Worm (Caenorhabditis elegans) whole organism, L4 larva: ENCODE results near the gene Y51A2A.6.

Experiments used
- F44E2.7 ChIP-seq: fragments of 200-800 bp; sonication (Bioruptor generic); IDR thresholded peaks from 2 replicates; pipeline ENCODE4 v2.1.2; 2022; ENCODE audit warnings: missing genetic modification characterization, missing compliant biosample characterization
- F49E8.2 ChIP-seq: sonication (generic microtip); optimal IDR thresholded peaks from 2 replicates; lab custom pipeline; 2016; ENCODE audit warnings: missing compliant biosample characterization, mild to moderate bottlenecking, missing genetic modification characterization, borderline replicate concordance
- R02D3.7 ChIP-seq: fragments of 150-350 bp; sonication (generic microtip); optimal IDR thresholded peaks from 3 replicates; lab custom pipeline; 2014; ENCODE audit warnings: missing biosample characterization, missing genetic modification characterization
- T26A8.4 ChIP-seq: fragments of 200-800 bp; sonication (Bioruptor generic); IDR thresholded peaks from 2 replicates; pipeline ENCODE4 v1.3.6; 2022; ENCODE audit warnings: missing genetic modification characterization, missing compliant biosample characterization
- Y5F2A.4 ChIP-seq: fragments of 200-800 bp; sonication (Bioruptor generic); optimal IDR thresholded peaks from 2 replicates; lab custom pipeline; 2018; ENCODE audit warnings: mild to moderate bottlenecking, missing genetic modification characterization, missing compliant biosample characterization
- ZK337.2 ChIP-seq: fragments of 200-800 bp; sonication (Bioruptor generic); IDR thresholded peaks from 2 replicates; pipeline ENCODE4 v1.3.6; 2022; ENCODE audit warnings: missing genetic modification reagents, missing genetic modification characterization, missing compliant biosample characterization
- aha-1 ChIP-seq: fragments of 150-350 bp; peaks from one replicate; lab custom pipeline; 2014; ENCODE audit warnings: missing biosample characterization, missing genetic modification characterization
- ama-1 ChIP-seq: fragments of 150-350 bp; optimal IDR thresholded peaks from 2 replicates; lab custom pipeline; 2014; ENCODE audit warnings: inconsistent platforms, mixed read lengths
- ceh-20 ChIP-seq: fragments of 200-800 bp; sonication (Bioruptor generic); IDR thresholded peaks from 2 replicates; pipeline ENCODE4 v1.3.6; 2022; ENCODE audit warnings: missing genetic modification reagents, missing genetic modification characterization, missing compliant biosample characterization
- ceh-28 ChIP-seq: fragments of 150-350 bp; optimal IDR thresholded peaks from 2 replicates; lab custom pipeline; 2014; ENCODE audit warnings: missing biosample characterization, missing genetic modification reagents, missing genetic modification characterization
- daf-19 ChIP-seq: fragments of 200-800 bp; sonication (Bioruptor generic); conservative IDR thresholded peaks from 2 replicates; pipeline ENCODE4 v1.3.6; 2022; ENCODE audit warnings: missing genetic modification characterization, missing compliant biosample characterization
- daf-8 ChIP-seq: fragments of 200-800 bp; sonication (Bioruptor generic); IDR thresholded peaks from 2 replicates; pipeline ENCODE4 v1.3.6; 2022; ENCODE audit warnings: missing genetic modification characterization, missing compliant biosample characterization
- dpl-1 ChIP-seq: fragments of 150-350 bp; optimal IDR thresholded peaks from 2 replicates; lab custom pipeline; 2014; ENCODE audit warnings: missing biosample characterization, missing genetic modification reagents, missing genetic modification characterization
- egl-43 ChIP-seq: fragments of 200-800 bp; sonication (Bioruptor generic); IDR thresholded peaks from 2 replicates; pipeline ENCODE4 v1.3.6; 2022; ENCODE audit warnings: missing genetic modification reagents, missing genetic modification characterization, missing compliant biosample characterization
- hlh-11 ChIP-seq: fragments of 200-800 bp; sonication (Bioruptor generic); optimal IDR thresholded peaks from 2 replicates; lab custom pipeline; 2018; ENCODE audit warnings: mild to moderate bottlenecking, missing genetic modification characterization, missing compliant biosample characterization
- hlh-30 ChIP-seq: sonication (generic microtip); optimal IDR thresholded peaks from 2 replicates; lab custom pipeline; 2017; ENCODE audit warnings: antibody characterized with exemption, mild to moderate bottlenecking, missing genetic modification characterization, missing compliant biosample characterization; ENCODE audit not compliant: insufficient read depth
- lin-15B ChIP-seq: fragments of 150-350 bp; sonication (generic microtip); optimal IDR thresholded peaks from 3 replicates; lab custom pipeline; 2014; ENCODE audit warnings: missing biosample characterization, missing genetic modification characterization
- lin-38 ChIP-seq: fragments of 200-800 bp; sonication (Bioruptor generic); IDR thresholded peaks from 2 replicates; pipeline ENCODE4 v1.3.6; 2022; ENCODE audit warnings: missing genetic modification reagents, missing genetic modification characterization, missing compliant biosample characterization
- lin-39 ChIP-seq: fragments of 150-350 bp; optimal IDR thresholded peaks from 2 replicates; lab custom pipeline; 2014; ENCODE audit warnings: missing biosample characterization, missing genetic modification reagents, missing genetic modification characterization
- lsy-2 ChIP-seq, 2 experiments: fragments of 150-350 bp in 1 of 2; sonication (generic microtip) in 1 of 2; optimal IDR thresholded peaks; 2 replicates each; lab custom pipeline; 2014 to 2017; ENCODE audit warnings: missing biosample characterization in 2 of 2, missing genetic modification characterization in 2 of 2
- nhr-10 ChIP-seq: fragments of 150-350 bp; optimal IDR thresholded peaks from 2 replicates; lab custom pipeline; 2014; ENCODE audit warnings: missing biosample characterization, missing genetic modification characterization
- nhr-102 ChIP-seq: sonication (generic microtip); optimal IDR thresholded peaks from 2 replicates; lab custom pipeline; 2016; ENCODE audit warnings: mild to moderate bottlenecking, missing genetic modification characterization, moderate library complexity, missing compliant biosample characterization
- nhr-41 ChIP-seq: fragments of 200-800 bp; sonication (Bioruptor generic); IDR thresholded peaks from 2 replicates; pipeline ENCODE4 v1.3.6; 2022; ENCODE audit warnings: missing genetic modification reagents, missing genetic modification characterization, missing compliant biosample characterization
- nhr-6 ChIP-seq: fragments of 150-350 bp; optimal IDR thresholded peaks from 2 replicates; lab custom pipeline; 2014; ENCODE audit warnings: missing biosample characterization, missing genetic modification characterization
- pqm-1 ChIP-seq: sonication (generic microtip); optimal IDR thresholded peaks from 2 replicates; lab custom pipeline; 2017; ENCODE audit warnings: missing biosample characterization, missing genetic modification characterization
- rbr-2 ChIP-seq: sonication (generic microtip); optimal IDR thresholded peaks from 2 replicates; lab custom pipeline; 2016; ENCODE audit warnings: missing genotype, missing genetic modification characterization, missing compliant biosample characterization
- saeg-2 ChIP-seq: fragments of 200-800 bp; sonication (Bioruptor generic); IDR thresholded peaks from 2 replicates; pipeline ENCODE4 v1.3.6; 2022; ENCODE audit warnings: missing genetic modification reagents, missing genetic modification characterization, missing compliant biosample characterization
- sdz-12 ChIP-seq: fragments of 200-800 bp; sonication (Bioruptor generic); optimal IDR thresholded peaks from 2 replicates; lab custom pipeline; 2018; ENCODE audit warnings: mild to moderate bottlenecking, missing genetic modification characterization, missing compliant biosample characterization
- set-16 ChIP-seq: fragments of 200-800 bp; sonication (Bioruptor generic); IDR thresholded peaks from 2 replicates; pipeline ENCODE4 v1.3.6; 2022; ENCODE audit warnings: missing genetic modification reagents, missing genetic modification characterization, missing compliant biosample characterization
- snpc-1.2 ChIP-seq: fragments of 200-800 bp; sonication (Bioruptor generic); IDR thresholded peaks from 2 replicates; pipeline ENCODE4 v1.3.6; 2022; ENCODE audit warnings: missing genetic modification reagents, missing genetic modification characterization, missing compliant biosample characterization
- spr-3 ChIP-seq: fragments of 200-800 bp; sonication (Bioruptor generic); optimal IDR thresholded peaks from 2 replicates; lab custom pipeline; 2018; ENCODE audit warnings: mild to moderate bottlenecking, missing genetic modification characterization, missing compliant biosample characterization
- tra-1 ChIP-seq: fragments of 200-800 bp; sonication (Bioruptor generic); IDR thresholded peaks from 2 replicates; pipeline ENCODE4 v1.3.6; 2022; ENCODE audit warnings: missing genetic modification reagents, missing genetic modification characterization, missing compliant biosample characterization
- unc-39 ChIP-seq: sonication (generic microtip); optimal IDR thresholded peaks from 2 replicates; lab custom pipeline; 2017; ENCODE audit warnings: missing biosample characterization, missing genetic modification characterization
- unc-62 ChIP-seq, 3 experiments: fragments of 150-350 bp in 1 of 3; sonication (generic microtip); optimal IDR thresholded peaks in 2 of 3; peaks in 1 of 3; 1 replicate in 1 of 3; 2 replicates in 2 of 3; lab custom pipeline; 2014 to 2017; ENCODE audit warnings: missing biosample characterization in 3 of 3, missing genetic modification characterization in 3 of 3, missing genetic modification reagents in 3 of 3, missing genotype in 1 of 3
- vab-7 ChIP-seq: fragments of 200-800 bp; sonication (Bioruptor generic); IDR thresholded peaks from 2 replicates; pipeline ENCODE4 v1.3.6; 2022; ENCODE audit warnings: missing genetic modification reagents, missing genetic modification characterization, missing compliant biosample characterization
- zag-1 ChIP-seq: fragments of 150-350 bp; optimal IDR thresholded peaks from 2 replicates; lab custom pipeline; 2014; ENCODE audit warnings: missing biosample characterization, missing genetic modification characterization
- zip-2 ChIP-seq: fragments of 150-350 bp; optimal IDR thresholded peaks from 2 replicates; lab custom pipeline; 2014; ENCODE audit warnings: missing biosample characterization, missing genetic modification characterization
- ztf-11 ChIP-seq: fragments of 150-350 bp; optimal IDR thresholded peaks from 2 replicates; lab custom pipeline; 2014; ENCODE audit warnings: missing biosample characterization, missing genetic modification characterization
- ztf-7 ChIP-seq: fragments of 150-350 bp; optimal IDR thresholded peaks from 2 replicates; lab custom pipeline; 2014; ENCODE audit warnings: missing biosample characterization, missing genetic modification characterization

The Y51A2A.6 gene

ce11 chrV:18282597-18282996 is 19.9 kb upstream of the Y51A2A.6 start, which contains the start of gene clec-247:
Gene clec-247, plus strand, starts transcription at chrV:18282897.
- TF ChIP-seq lin-38 (GFP tag; lab: Robert Waterston, UW) (no peak), unc-39 (tag; lab: Kevin White, UChicago) (no peak), nhr-10 (tag; lab: Kevin White, UChicago) (no peak), lsy-2 (tag; optimal IDR thresholded peaks at IDR 0.05; lab: Kevin White, UChicago) (no peak), lin-39 (tag; lab: Kevin White, UChicago) (no peak), R02D3.7 (no peak), tra-1 (GFP tag; lab: Robert Waterston, UW) (no peak), nhr-102 (no peak), ZK337.2 (GFP tag; lab: Robert Waterston, UW) (no peak), zag-1 (tag; lab: Kevin White, UChicago) (no peak), daf-19 (no peak), hlh-30 (no peak), rbr-2 (no peak), daf-8 (GFP tag; lab: Robert Waterston, UW) (no peak), lin-15B (tag; lab: Kevin White, UChicago) (no peak), ama-1 (lab: Kevin White, UChicago) (no peak), ceh-28 (tag; lab: Kevin White, UChicago) (no peak), aha-1 (tag; lab: Kevin White, UChicago) (no peak), F44E2.7 (no peak), hlh-11 (tag; lab: Kevin White, UChicago) (no peak)

- TF ChIP-seq nhr-6 (tag; lab: Kevin White, UChicago) (no peak), zip-2 (tag; lab: Kevin White, UChicago) (no peak), lin-15B (tag; lab: Kevin White, UChicago) (no peak), F49E8.2 (tag; lab: Kevin White, UChicago) (no peak), saeg-2 (GFP tag; lab: Robert Waterston, UW) (no peak), unc-62 (GFP tag; optimal IDR thresholded peaks at IDR 0.05 in 1 of 2; lab: Kevin White, UChicago) (no peak), unc-62 (tag; optimal IDR thresholded peaks at IDR 0.05; lab: Kevin White, UChicago) (no peak)
These were observed 11.9 kb upstream of the Y51A2A.6 start, which contains the start of gene Y51A2A.4 for ce11 chrV:18290642-18291041. Gene Y51A2A.4, plus strand, starts transcription at chrV:18290942.

ce11 chrV:18292295-18292694 is 10.2 kb upstream of the Y51A2A.6 start, which contains the start of gene Y51A2A.12:
Gene Y51A2A.12, plus strand, starts transcription at chrV:18292595.
- TF ChIP-seq dpl-1 (GFP tag; lab: Kevin White, UChicago): no peak
- TF ChIP-seq unc-62 (GFP tag; optimal IDR thresholded peaks at IDR 0.05 in 1 of 2; lab: Kevin White, UChicago): no peak
- no peak for TF ChIP-seq unc-62 (tag; optimal IDR thresholded peaks at IDR 0.05; lab: Kevin White, UChicago)
- no peak for TF ChIP-seq daf-19
- no peak for TF ChIP-seq ztf-7 (tag; lab: Kevin White, UChicago)
- TF ChIP-seq T26A8.4: no peak
- no peak for TF ChIP-seq snpc-1.2 (GFP tag; lab: Robert Waterston, UW)
- no peak for TF ChIP-seq Y5F2A.4 (GFP tag; lab: Kevin White, UChicago)
- TF ChIP-seq lin-15B (tag; lab: Kevin White, UChicago): no peak
- TF ChIP-seq ceh-20 (GFP tag; lab: Robert Waterston, UW): no peak
- no peak for TF ChIP-seq spr-3 (GFP tag; lab: Kevin White, UChicago)
- TF ChIP-seq ceh-28 (tag; lab: Kevin White, UChicago): no peak
- TF ChIP-seq sdz-12 (GFP tag; lab: Kevin White, UChicago): no peak
- no peak for TF ChIP-seq pqm-1 (tag; lab: Kevin White, UChicago)
- TF ChIP-seq zag-1 (tag; lab: Kevin White, UChicago): no peak
- no peak for TF ChIP-seq egl-43
- no peak for TF ChIP-seq nhr-41
- TF ChIP-seq zip-2 (tag; lab: Kevin White, UChicago): no peak
- TF ChIP-seq vab-7 (GFP tag; lab: Robert Waterston, UW): no peak
- TF ChIP-seq ztf-11 (tag; lab: Kevin White, UChicago): no peak
- TF ChIP-seq set-16: no peak
